Fruit fly (Drosophila melanogaster): ENCODE measurements around the gene CG4615.

dm6 chrX:7104400-7105068 lies 2.4 kb upstream of the CG4615 start, which contains the start of the genes CG4617 and CG8300:
- no peak for TF ChIP-seq usp (GFP tag; optimal IDR thresholded peaks at IDR 0.05)
- no peak for TF ChIP-seq CG8478 (optimal IDR thresholded peaks at IDR 0.05)
- TF ChIP-seq pan (optimal IDR thresholded peaks at IDR 0.05) = no peak
- TF ChIP-seq Dll (optimal IDR thresholded peaks at IDR 0.05) = no peak
